Worm (Caenorhabditis elegans) whole organism, L4/young adult: ENCODE results near the gene T16G1.5.

Experiments used
- W03F9.2 ChIP-seq: fragments of 150-350 bp; optimal IDR thresholded peaks from 2 replicates; lab custom pipeline; 2014; ENCODE audit warnings: missing biosample characterization, missing genetic modification characterization
- him-1 ChIP-seq: sonication (generic microtip); optimal IDR thresholded peaks from 2 replicates; lab custom pipeline; 2016; ENCODE audit warnings: missing genotype, missing genetic modification reagents, missing genetic modification characterization, missing compliant biosample characterization

ce11 chrV:12987061-12987460 is 47.7 kb upstream of the T16G1.5 start, which contains the start of gene shw-3:
- TF ChIP-seq him-1 (tag; lab: Kevin White, UChicago) (no peak), W03F9.2 (tag; lab: Kevin White, UChicago) (no peak)
